4 worm cellular contexts compared by ENCODE assay signal in genomic region chrIV:7084632-7085160, ce11.
A peak's percentile ranks its signal among the peaks of the same experiment; 100 is the strongest.
TF ChIP-seq lines count a peak whose summit lies in the region.

rps-4 (minus strand) TSS chrIV:7084682.

TF ChIP-seq in whole organism, L2 larva, 48 proteins besides CTCF, POLR2A, EP300 and RAD21 (continued from another document):
- no peak for TF ChIP-seq alr-1 (tag; optimal IDR thresholded peaks at IDR 0.05; lab: Kevin White, UChicago)
- TF ChIP-seq C34F6.9 (tag; optimal IDR thresholded peaks at IDR 0.05; lab: Kevin White, UChicago) = peak; percentile 95
- TF ChIP-seq crh-2 (tag; optimal IDR thresholded peaks at IDR 0.05; lab: Kevin White, UChicago) = peak; percentile 92
- peak; percentile 17 for TF ChIP-seq skn-1 (tag; optimal IDR thresholded peaks at IDR 0.05; lab: Kevin White, UChicago)
- TF ChIP-seq R02D3.7 (tag; optimal IDR thresholded peaks at IDR 0.05; lab: Kevin White, UChicago) = peak; percentile 36
- TF ChIP-seq ceh-16 (tag; optimal IDR thresholded peaks at IDR 0.05; lab: Kevin White, UChicago) = peak; percentile 16
- TF ChIP-seq ztf-11 (tag; optimal IDR thresholded peaks at IDR 0.05; lab: Kevin White, UChicago) = no peak
- no peak for TF ChIP-seq elt-1 (tag; optimal IDR thresholded peaks at IDR 0.05; lab: Kevin White, UChicago)
- TF ChIP-seq nhr-11 (tag; optimal IDR thresholded peaks at IDR 0.05; lab: Kevin White, UChicago) = no peak
- no peak for TF ChIP-seq ztf-1 (GFP tag; conservative IDR thresholded peaks at IDR 0.05; lab: Robert Waterston, UW)
- peak; percentile 90 for TF ChIP-seq gmeb-1 (tag; optimal IDR thresholded peaks at IDR 0.05; lab: Kevin White, UChicago)
- TF ChIP-seq nhr-77 (tag; optimal IDR thresholded peaks at IDR 0.05; lab: Kevin White, UChicago) = no peak
- TF ChIP-seq egl-27 (tag; optimal IDR thresholded peaks at IDR 0.05; lab: Kevin White, UChicago) = peak; percentile 63
- peak; percentile 23 for TF ChIP-seq nhr-10 (tag; optimal IDR thresholded peaks at IDR 0.05; lab: Kevin White, UChicago)
- TF ChIP-seq snpc-4 (tag; optimal IDR thresholded peaks at IDR 0.05; lab: Kevin White, UChicago) = peak; percentile 78
- TF ChIP-seq unc-55 (GFP tag; optimal IDR thresholded peaks at IDR 0.05; lab: Kevin White, UChicago) = peak; percentile 92
- TF ChIP-seq F13H6.1 (tag; optimal IDR thresholded peaks at IDR 0.05; lab: Kevin White, UChicago) = peak; percentile 79
- no peak for TF ChIP-seq elt-3 (tag; optimal IDR thresholded peaks at IDR 0.05; lab: Kevin White, UChicago)
- peak; percentile 78 to 95 for TF ChIP-seq lsy-2 (tag; optimal IDR thresholded peaks at IDR 0.05; lab: Kevin White, UChicago)
- peak; percentile 79 for TF ChIP-seq mab-5 (tag; optimal IDR thresholded peaks at IDR 0.05; lab: Kevin White, UChicago)
- peak; percentile 79 for TF ChIP-seq sem-4 (tag; optimal IDR thresholded peaks at IDR 0.05; lab: Kevin White, UChicago)
- TF ChIP-seq lin-39 (tag; optimal IDR thresholded peaks at IDR 0.05; lab: Kevin White, UChicago) = no peak
- TF ChIP-seq nhr-237 (tag; optimal IDR thresholded peaks at IDR 0.05; lab: Kevin White, UChicago) = no peak
- TF ChIP-seq unc-39 (tag; optimal IDR thresholded peaks at IDR 0.05; lab: Kevin White, UChicago) = no peak
- TF ChIP-seq blmp-1 (tag; optimal IDR thresholded peaks at IDR 0.05; lab: Kevin White, UChicago; ENCODE audit: insufficient read depth) = peak; percentile 43
TF ChIP-seq in whole organism, L2 larva: peak in this region for 29.

TF ChIP-seq in whole organism, L4 larva, 104 proteins besides CTCF, POLR2A, EP300 and RAD21 (continued from another document and continues in another):
- TF ChIP-seq php-3 (GFP tag; IDR thresholded peaks at IDR 0.05; lab: Robert Waterston, UW) = 0 out of 2 replicates have a peak, but pooled peaks have one; percentile 42
- peak; percentile 77 for TF ChIP-seq T26A8.4 (GFP tag; IDR thresholded peaks at IDR 0.05; lab: Robert Waterston, UW)
- TF ChIP-seq pha-4 (GFP tag; IDR thresholded peaks at IDR 0.05; lab: Robert Waterston, UW) = peak; percentile 68
- TF ChIP-seq pha-4 (tag; optimal IDR thresholded peaks at IDR 0.05; lab: Kevin White, UChicago) = peak; percentile 62
- TF ChIP-seq attf-4 (tag; optimal IDR thresholded peaks at IDR 0.05; lab: Kevin White, UChicago) = no peak
- 0 out of 2 replicates have a peak, but pooled peaks have one; percentile 36 for TF ChIP-seq D1046.2 (GFP tag; IDR thresholded peaks at IDR 0.05; lab: Robert Waterston, UW)
- 0 out of 2 replicates have a peak, but pooled peaks have one; percentile 66 for TF ChIP-seq nhr-42 (GFP tag; IDR thresholded peaks at IDR 0.05; lab: Robert Waterston, UW)
- peak; percentile 97 for TF ChIP-seq lin-38 (GFP tag; IDR thresholded peaks at IDR 0.05; lab: Robert Waterston, UW)
- TF ChIP-seq nhr-11 (tag; optimal IDR thresholded peaks at IDR 0.05; lab: Kevin White, UChicago) = peak; percentile 81
- TF ChIP-seq ceh-62 (tag; optimal IDR thresholded peaks at IDR 0.05; lab: Kevin White, UChicago) = no peak
- TF ChIP-seq lim-7 (GFP tag; IDR thresholded peaks at IDR 0.05; lab: Robert Waterston, UW) = no peak
- peak; percentile 91 for TF ChIP-seq hlh-11 (tag; optimal IDR thresholded peaks at IDR 0.05; lab: Kevin White, UChicago)
- peak; percentile 66 for TF ChIP-seq mdt-29 (GFP tag; IDR thresholded peaks at IDR 0.05; lab: Robert Waterston, UW)
- TF ChIP-seq tra-1 (GFP tag; IDR thresholded peaks at IDR 0.05; lab: Robert Waterston, UW) = peak; percentile 73; the same call in 1 of the 2 replicates
- peak in 1 of 2 experiments; percentile 41 for TF ChIP-seq unc-62 (GFP tag; optimal IDR thresholded peaks at IDR 0.05 in 1 of 2; lab: Kevin White, UChicago)
- no peak for TF ChIP-seq unc-62 (tag; optimal IDR thresholded peaks at IDR 0.05; lab: Kevin White, UChicago)
- TF ChIP-seq snpc-1.2 (GFP tag; IDR thresholded peaks at IDR 0.05; lab: Robert Waterston, UW) = peak; percentile 74
- TF ChIP-seq Y48G9A.11 (GFP tag; IDR thresholded peaks at IDR 0.05; lab: Robert Waterston, UW) = 0 out of 2 replicates have a peak, but pooled peaks have one; percentile 46
- TF ChIP-seq nhr-76 (tag; optimal IDR thresholded peaks at IDR 0.05; lab: Kevin White, UChicago) = no peak
- TF ChIP-seq ztf-11 (tag; optimal IDR thresholded peaks at IDR 0.05; lab: Kevin White, UChicago) = no peak
- no peak for TF ChIP-seq saeg-2 (GFP tag; IDR thresholded peaks at IDR 0.05; lab: Robert Waterston, UW)
- TF ChIP-seq dmd-8 (GFP tag; IDR thresholded peaks at IDR 0.05; lab: Robert Waterston, UW) = no peak
- no peak for TF ChIP-seq ceh-28 (tag; optimal IDR thresholded peaks at IDR 0.05; lab: Kevin White, UChicago)
- no peak for TF ChIP-seq madf-5 (GFP tag; IDR thresholded peaks at IDR 0.05; lab: Robert Waterston, UW)
- peak; percentile 86 for TF ChIP-seq nhr-77 (tag; optimal IDR thresholded peaks at IDR 0.05; lab: Kevin White, UChicago)
- TF ChIP-seq unc-39 (tag; optimal IDR thresholded peaks at IDR 0.05; lab: Kevin White, UChicago) = no peak
- peak; percentile 87 for TF ChIP-seq T20F7.1 (GFP tag; optimal IDR thresholded peaks at IDR 0.05; lab: Kevin White, UChicago)
- no peak for TF ChIP-seq F10B5.3 (tag; optimal IDR thresholded peaks at IDR 0.05; lab: Kevin White, UChicago)
- TF ChIP-seq ama-1 (optimal IDR thresholded peaks at IDR 0.05; lab: Kevin White, UChicago) = peak; percentile 43
- TF ChIP-seq aha-1 (tag; lab: Kevin White, UChicago) = peak; percentile 97
- TF ChIP-seq Y5F2A.4 (GFP tag; optimal IDR thresholded peaks at IDR 0.05; lab: Kevin White, UChicago) = no peak
- TF ChIP-seq set-16 (GFP tag; IDR thresholded peaks at IDR 0.05; lab: Robert Waterston, UW) = no peak; the same call in 1 of the 2 replicates
- peak; percentile 51 for TF ChIP-seq zfp-2 (tag; optimal IDR thresholded peaks at IDR 0.05; lab: Kevin White, UChicago)
- TF ChIP-seq daf-8 (GFP tag; IDR thresholded peaks at IDR 0.05; lab: Robert Waterston, UW) = no peak
- peak in 1 of 2 experiments; percentile 67 for TF ChIP-seq hif-1 (tag; optimal IDR thresholded peaks at IDR 0.05; lab: Kevin White, UChicago)
- TF ChIP-seq nhr-10 (tag; optimal IDR thresholded peaks at IDR 0.05; lab: Kevin White, UChicago) = no peak
- TF ChIP-seq nhr-6 (tag; optimal IDR thresholded peaks at IDR 0.05; lab: Kevin White, UChicago) = peak; percentile 85

TF ChIP-seq in whole organism, late embryonic, 69 proteins besides CTCF, POLR2A, EP300 and RAD21 (continued from another document):
- TF ChIP-seq C38D4.7 (GFP tag; optimal IDR thresholded peaks at IDR 0.05; lab: Kevin White, UChicago) = no peak
- TF ChIP-seq hlh-30 (tag; optimal IDR thresholded peaks at IDR 0.05; lab: Kevin White, UChicago; ENCODE audit: insufficient read depth) = peak; percentile 27
- TF ChIP-seq hlh-8 (tag; optimal IDR thresholded peaks at IDR 0.05; lab: Kevin White, UChicago) = no peak
- peak; percentile 47 for TF ChIP-seq Y22D7AL.16 (tag; optimal IDR thresholded peaks at IDR 0.05; lab: Kevin White, UChicago)
- TF ChIP-seq C08G9.2 (tag; optimal IDR thresholded peaks at IDR 0.05; lab: Kevin White, UChicago) = no peak
- no peak for TF ChIP-seq hlh-6 (tag; optimal IDR thresholded peaks at IDR 0.05; lab: Kevin White, UChicago)
- TF ChIP-seq tbx-7 (tag; optimal IDR thresholded peaks at IDR 0.05; lab: Kevin White, UChicago) = no peak
- TF ChIP-seq fkh-6 (tag; optimal IDR thresholded peaks at IDR 0.05; lab: Kevin White, UChicago) = no peak
- TF ChIP-seq elt-4 (tag; optimal IDR thresholded peaks at IDR 0.05; lab: Kevin White, UChicago) = no peak
- TF ChIP-seq ceh-14 (tag; optimal IDR thresholded peaks at IDR 0.05; lab: Kevin White, UChicago) = no peak
- no peak for TF ChIP-seq npax-4 (tag; optimal IDR thresholded peaks at IDR 0.05; lab: Kevin White, UChicago)
- TF ChIP-seq ttx-3 (tag; optimal IDR thresholded peaks at IDR 0.05; lab: Kevin White, UChicago) = no peak
- TF ChIP-seq K02D7.2 (tag; optimal IDR thresholded peaks at IDR 0.05; lab: Kevin White, UChicago) = no peak
- TF ChIP-seq pha-4 (tag; optimal IDR thresholded peaks at IDR 0.05; lab: Kevin White, UChicago) = no peak
- TF ChIP-seq pha-2 (tag; optimal IDR thresholded peaks at IDR 0.05; lab: Kevin White, UChicago) = peak; percentile 23
- no peak for TF ChIP-seq F13H6.1 (tag; optimal IDR thresholded peaks at IDR 0.05; lab: Kevin White, UChicago)
- TF ChIP-seq zip-5 (tag; optimal IDR thresholded peaks at IDR 0.05; lab: Kevin White, UChicago) = no peak

TF ChIP-seq in whole organism, mixed stage, embryonic, 35 proteins besides CTCF, POLR2A, EP300 and RAD21 (continued from another document):
- TF ChIP-seq ces-1 (GFP tag; optimal IDR thresholded peaks at IDR 0.05; lab: Kevin White, UChicago) = peak; percentile 59
- peak; percentile 57 for TF ChIP-seq unc-62 (GFP tag; optimal IDR thresholded peaks at IDR 0.05; lab: Kevin White, UChicago)
- no peak for TF ChIP-seq ztf-11 (tag; optimal IDR thresholded peaks at IDR 0.05; lab: Kevin White, UChicago)
- TF ChIP-seq ceh-39 (tag; optimal IDR thresholded peaks at IDR 0.05; lab: Kevin White, UChicago) = peak; percentile 64
- TF ChIP-seq cnd-1 (tag; optimal IDR thresholded peaks at IDR 0.05; lab: Kevin White, UChicago) = peak; percentile 69
TF ChIP-seq in whole organism, mixed stage, embryonic: peak in this region for 17.
